Worm (Caenorhabditis elegans): ENCODE measurements around the gene hch-1.

The hch-1 gene

ce11 chrX:14708176-14708642, 8.4 kb upstream of the hch-1 start (continued):
- peak; percentile 54 for TF ChIP-seq F16B12.6 (tag; optimal IDR thresholded peaks at IDR 0.05)

DNA sequence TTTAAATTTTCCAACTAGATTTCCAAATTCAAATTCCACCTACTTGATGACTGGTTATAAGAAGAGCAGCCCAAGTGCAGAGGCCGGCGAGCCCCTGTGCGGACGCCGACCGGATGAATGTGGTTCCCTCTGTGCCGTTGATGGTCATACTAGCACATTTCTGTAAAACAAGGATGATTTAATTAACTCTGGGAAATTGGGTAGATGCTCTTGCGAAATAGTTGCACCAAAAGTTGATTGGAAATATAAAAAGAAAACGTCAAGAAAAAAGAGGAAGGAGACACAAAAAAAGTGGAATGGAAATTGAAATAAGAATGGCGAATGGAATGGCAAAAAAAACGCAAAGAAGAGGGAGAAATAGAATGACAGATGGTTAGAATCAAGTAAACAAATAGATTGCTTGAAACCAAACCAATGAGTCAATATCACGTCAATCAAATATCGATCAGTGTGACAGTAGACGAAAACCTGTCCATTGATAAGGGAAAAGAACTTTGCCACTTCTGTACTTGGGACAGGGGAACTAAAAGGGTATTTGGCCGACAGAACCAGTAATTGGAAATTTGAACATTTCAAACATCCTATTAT, 7.0 kb upstream of the hch-1 start, which contains the start of gene tmem-184:
TSS of gene tmem-184 (minus strand) at position 164 of the 588 bp plus-strand sequence.
- TF ChIP-seq efl-1 (optimal IDR thresholded peaks at IDR 0.05) (no peak), efl-1 (GFP tag; optimal IDR thresholded peaks at IDR 0.05 in 1 of 2) (peak in 1 of 2 experiments; percentile 86), lin-35 (GFP tag; optimal IDR thresholded peaks at IDR 0.05) (peak in 1 of 2 experiments; percentile 39), nhr-84 (tag; optimal IDR thresholded peaks at IDR 0.05) (no peak), nhr-85 (tag) (peak; percentile 64), elt-3 (tag; optimal IDR thresholded peaks at IDR 0.05) (peak in 2 of 6 experiments; percentile 7 to 26), lin-14 (GFP tag; optimal IDR thresholded peaks at IDR 0.05) (peak; percentile 57), Y116A8C.19 (tag; optimal IDR thresholded peaks at IDR 0.05; ENCODE audit: borderline replicate concordance) (no peak), dsc-1 (tag; optimal IDR thresholded peaks at IDR 0.05) (peak; percentile 62), nhr-71 (tag; optimal IDR thresholded peaks at IDR 0.05) (peak; percentile 9), elt-2 (tag; optimal IDR thresholded peaks at IDR 0.05) (peak; percentile 9)

- TF ChIP-seq jun-1 (tag; optimal IDR thresholded peaks at IDR 0.05): no peak
- no peak for TF ChIP-seq nhr-19 (GFP tag; conservative IDR thresholded peaks at IDR 0.05)
- TF ChIP-seq efl-1 (optimal IDR thresholded peaks at IDR 0.05): no peak
- peak in 1 of 2 experiments; percentile 9 for TF ChIP-seq efl-1 (GFP tag; optimal IDR thresholded peaks at IDR 0.05 in 1 of 2)
- no peak for TF ChIP-seq ceh-82 (tag; optimal IDR thresholded peaks at IDR 0.05)
- TF ChIP-seq unc-98 (GFP tag; IDR thresholded peaks at IDR 0.05): no peak
- no peak for TF ChIP-seq tbx-2 (tag; optimal IDR thresholded peaks at IDR 0.05)
- TF ChIP-seq fkh-8 (tag; optimal IDR thresholded peaks at IDR 0.05): no peak
- peak; percentile 74 for TF ChIP-seq snpc-4 (tag; optimal IDR thresholded peaks at IDR 0.05)
- TF ChIP-seq skn-1 (tag; optimal IDR thresholded peaks at IDR 0.05): no peak
Measured at ce11 chrX:14704933-14705332, 5.2 kb upstream of the hch-1 start.

ce11 chrX:14701490-14701889, 1.7 kb upstream of the hch-1 start, which contains the start of gene F40E10.5:
TSS of gene F40E10.5 (plus strand) at chrX:14701790.
- TF ChIP-seq nhr-85 (tag) (no peak), ceh-63 (GFP tag; optimal IDR thresholded peaks at IDR 0.05) (no peak), ama-1 (optimal IDR thresholded peaks at IDR 0.05) (no peak), ceh-82 (tag; optimal IDR thresholded peaks at IDR 0.05) (no peak), nhr-84 (tag; optimal IDR thresholded peaks at IDR 0.05) (no peak), nhr-28 (tag; optimal IDR thresholded peaks at IDR 0.05) (no peak), dpl-1 (GFP tag; optimal IDR thresholded peaks at IDR 0.05) (no peak), C16A3.4 (tag; optimal IDR thresholded peaks at IDR 0.05) (no peak), C04F5.9 (tag; optimal IDR thresholded peaks at IDR 0.05) (no peak), rnt-1 (tag; optimal IDR thresholded peaks at IDR 0.05) (no peak), ceh-90 (tag; optimal IDR thresholded peaks at IDR 0.05) (no peak)

ce11 chrX:14695892-14696291, 3.9 kb downstream of the hch-1 start:
- TF ChIP-seq lin-14 (GFP tag; optimal IDR thresholded peaks at IDR 0.05) (peak; percentile 42), tbx-2 (tag; optimal IDR thresholded peaks at IDR 0.05) (no peak)

ce11 chrX:14694633-14695177, 5.1 kb downstream of the hch-1 start:
- TF ChIP-seq lin-14 (GFP tag; optimal IDR thresholded peaks at IDR 0.05) (peak; percentile 1), lin-15B (tag; optimal IDR thresholded peaks at IDR 0.05) (no peak)

- TF ChIP-seq ceh-63 (GFP tag; optimal IDR thresholded peaks at IDR 0.05) (no peak), fkh-10 (GFP tag; optimal IDR thresholded peaks at IDR 0.05) (no peak), dpl-1 (GFP tag; optimal IDR thresholded peaks at IDR 0.05) (no peak), jun-1 (tag; optimal IDR thresholded peaks at IDR 0.05) (no peak), pqm-1 (tag; optimal IDR thresholded peaks at IDR 0.05) (no peak), Y116A8C.19 (tag; optimal IDR thresholded peaks at IDR 0.05; ENCODE audit: borderline replicate concordance) (no peak), ztf-11 (tag; optimal IDR thresholded peaks at IDR 0.05) (no peak), ama-1 (optimal IDR thresholded peaks at IDR 0.05) (no peak), egl-13 (tag; optimal IDR thresholded peaks at IDR 0.05) (no peak), ets-5 (GFP tag; IDR thresholded peaks at IDR 0.05) (no peak), zag-1 (tag; optimal IDR thresholded peaks at IDR 0.05) (no peak), ceh-90 (tag; optimal IDR thresholded peaks at IDR 0.05) (no peak), efl-1 (optimal IDR thresholded peaks at IDR 0.05) (no peak), efl-1 (GFP tag; optimal IDR thresholded peaks at IDR 0.05 in 1 of 2) (no peak), mab-9 (GFP tag; IDR thresholded peaks at IDR 0.05) (no peak), egl-27 (tag; optimal IDR thresholded peaks at IDR 0.05) (no peak), C16A3.4 (tag; optimal IDR thresholded peaks at IDR 0.05) (no peak), xbp-1 (tag; optimal IDR thresholded peaks at IDR 0.05) (no peak), grh-1 (GFP tag; IDR thresholded peaks at IDR 0.05) (no peak)
Measured at ce11 chrX:14692905-14693304, 6.9 kb downstream of the hch-1 start, which contains the start of gene sox-3. TSS of gene sox-3 (minus strand) at chrX:14693005.
